Fruit fly (Drosophila melanogaster) Kc167 (cell line): ENCODE measurements around the gene Kaz-m1.

ENCODE experiments used
- Myc ChIP-seq: fragments of >200 bp; optimal IDR thresholded peaks from 2 replicates; lab custom pipeline; 2017; ENCODE audit warnings: missing external identifiers
- Sin3A ChIP-seq: fragments of >200 bp; optimal IDR thresholded peaks from 2 replicates; lab custom pipeline; 2018; ENCODE audit warnings: missing external identifiers
- h ChIP-seq: fragments of >200 bp; optimal IDR thresholded peaks from 3 replicates; lab custom pipeline; 2018; ENCODE audit warnings: missing external identifiers
- insv ChIP-seq: fragments of >200 bp; optimal IDR thresholded peaks from 3 replicates; lab custom pipeline; 2018; ENCODE audit warnings: missing external identifiers
- psq ChIP-seq: fragments of >200 bp; optimal IDR thresholded peaks from 2 replicates; lab custom pipeline; 2017; ENCODE audit warnings: missing external identifiers
- ttk ChIP-seq: sonication (Bioruptor generic); optimal IDR thresholded peaks from 2 replicates; lab custom pipeline; 2017; ENCODE audit warnings: missing external identifiers

dm6 chr3R:25969780-25970179 lies 44.7 kb upstream of the Kaz-m1 start, which contains the start of gene fid:
- TF ChIP-seq Sin3A (lab: Kevin White, UChicago) (no peak), ttk (lab: Kevin White, UChicago) (no peak), psq (lab: Kevin White, UChicago) (no peak), insv (lab: Kevin White, UChicago) (no peak), h (no peak), Myc (no peak)
